Worm (Caenorhabditis elegans) whole organism, young adult: ENCODE data around the gene fcho-1.
"Not testable (repeated sequence)": the region's sequence is repeated elsewhere in the genome, so short reads cannot be mapped to it uniquely, and the experiment has no call there.

Experiments
- F10E7.11 ChIP-seq: sonication (generic microtip); optimal IDR thresholded peaks from 2 replicates; lab custom pipeline; 2017; ENCODE audit warnings: mild to moderate bottlenecking, missing genetic modification characterization, moderate library complexity, missing compliant biosample characterization
- F22D6.2 ChIP-seq: sonication (generic microtip); optimal IDR thresholded peaks from 2 replicates; lab custom pipeline; 2016; ENCODE audit warnings: mild to moderate bottlenecking, missing genetic modification characterization, missing compliant biosample characterization
- T07F8.4 ChIP-seq: sonication (generic microtip); optimal IDR thresholded peaks from 2 replicates; lab custom pipeline; 2016; ENCODE audit warnings: mild to moderate bottlenecking, missing genetic modification characterization, moderate library complexity, missing compliant biosample characterization
- Y56A3A.18 ChIP-seq: fragments of 200-800 bp; sonication (Bioruptor generic); IDR thresholded peaks from 2 replicates; pipeline ENCODE4 v1.3.6; 2022; ENCODE audit warnings: missing genetic modification reagents, missing genetic modification characterization, missing compliant biosample characterization
- ZK185.1 ChIP-seq: sonication (generic microtip); optimal IDR thresholded peaks from 2 replicates; lab custom pipeline; 2016; ENCODE audit warnings: mild to moderate bottlenecking, missing genetic modification characterization, missing compliant biosample characterization; ENCODE audit not compliant: poor library complexity, severe bottlenecking
- aptf-2 ChIP-seq: fragments of 200-800 bp; sonication (Bioruptor generic); conservative IDR thresholded peaks from 2 replicates; pipeline ENCODE4 v1.3.6; 2022; ENCODE audit warnings: missing genetic modification reagents, missing genetic modification characterization, missing compliant biosample characterization
- attf-6 ChIP-seq: fragments of 200-800 bp; sonication (Bioruptor generic); IDR thresholded peaks from 2 replicates; pipeline ENCODE4 v1.3.6; 2022; ENCODE audit warnings: missing genetic modification reagents, missing genetic modification characterization, missing compliant biosample characterization
- cebp-1 ChIP-seq, 2 experiments: fragments of 200-800 bp in 1 of 2; sonication (Bioruptor generic) in 1 of 2; sonication (generic microtip) in 1 of 2; IDR thresholded peaks in 1 of 2; optimal IDR thresholded peaks in 1 of 2; 2 replicates each; pipeline versions ENCODE4 v1.3.6 to Lab custom; 2017 to 2022; ENCODE audit warnings: missing compliant biosample characterization in 2 of 2, missing genetic modification characterization in 2 of 2, mild to moderate bottlenecking in 1 of 2, missing genetic modification reagents in 1 of 2, moderate library complexity in 1 of 2
- cebp-2 ChIP-seq: fragments of 200-800 bp; sonication (Bioruptor generic); IDR thresholded peaks from 2 replicates; pipeline ENCODE4 v1.3.6; 2022; ENCODE audit warnings: missing genetic modification characterization, missing compliant biosample characterization
- ceh-100 ChIP-seq: fragments of 200-800 bp; sonication (Bioruptor generic); IDR thresholded peaks from 2 replicates; pipeline ENCODE4 v1.3.6; 2022; ENCODE audit warnings: missing genetic modification reagents, missing genetic modification characterization, missing compliant biosample characterization
- ceh-40 ChIP-seq: fragments of 200-800 bp; sonication (Bioruptor generic); IDR thresholded peaks from 2 replicates; pipeline ENCODE4 v1.3.6; 2022; ENCODE audit warnings: missing genetic modification characterization, missing compliant biosample characterization
- dpl-1 ChIP-seq: fragments of 150-350 bp; optimal IDR thresholded peaks from 2 replicates; lab custom pipeline; 2014; ENCODE audit warnings: missing biosample characterization, missing genetic modification reagents, missing genetic modification characterization
- him-1 ChIP-seq: sonication (generic microtip); optimal IDR thresholded peaks from 2 replicates; lab custom pipeline; 2016; ENCODE audit warnings: missing genotype, missing genetic modification reagents, missing genetic modification characterization, missing compliant biosample characterization
- hrde-1 ChIP-seq: sonication (generic microtip); optimal IDR thresholded peaks from 2 replicates; lab custom pipeline; 2016; ENCODE audit warnings: missing genetic modification characterization, mild to moderate bottlenecking, missing compliant biosample characterization, moderate library complexity, missing genotype, missing genetic modification reagents, borderline replicate concordance
- let-607 ChIP-seq, 2 experiments: fragments of 200-800 bp in 1 of 2; sonication (Bioruptor generic) in 1 of 2; sonication (generic microtip) in 1 of 2; optimal IDR thresholded peaks; 2 replicates each; lab custom pipeline; 2016 to 2018; ENCODE audit warnings: mild to moderate bottlenecking in 2 of 2, missing compliant biosample characterization in 2 of 2, missing genetic modification characterization in 2 of 2, moderate library complexity in 2 of 2, missing genotype in 1 of 2
- mcd-1 ChIP-seq: fragments of 200-800 bp; sonication (Bioruptor generic); IDR thresholded peaks from 2 replicates; pipeline ENCODE4 v1.3.6; 2022; ENCODE audit warnings: missing genetic modification reagents, missing genetic modification characterization, missing compliant biosample characterization
- mel-28 ChIP-seq: sonication (generic microtip); optimal IDR thresholded peaks from 2 replicates; lab custom pipeline; 2016; ENCODE audit warnings: borderline replicate concordance, mild to moderate bottlenecking, missing genetic modification characterization, missing compliant biosample characterization
- nhr-80 ChIP-seq: sonication (generic microtip); optimal IDR thresholded peaks from 2 replicates; lab custom pipeline; 2016; ENCODE audit warnings: missing genetic modification characterization, missing compliant biosample characterization
- nhr-90 ChIP-seq: sonication (generic microtip); optimal IDR thresholded peaks from 2 replicates; lab custom pipeline; 2016; ENCODE audit warnings: missing genotype, mild to moderate bottlenecking, missing genetic modification characterization, missing compliant biosample characterization
- rcor-1 ChIP-seq: fragments of 200-800 bp; sonication (Bioruptor generic); IDR thresholded peaks from 2 replicates; pipeline ENCODE4 v1.3.6; 2022; ENCODE audit warnings: missing genetic modification reagents, missing genetic modification characterization, missing compliant biosample characterization
- rpc-1 ChIP-seq, 2 experiments: fragments of 150-350 bp in 1 of 2; sonication (generic microtip) in 1 of 2; optimal IDR thresholded peaks; 2 replicates each; lab custom pipeline; 2014 to 2018; ENCODE audit warnings: missing biosample characterization in 1 of 2, missing genetic modification characterization in 1 of 2, missing genetic modification reagents in 1 of 2, missing genotype in 1 of 2
- snpc-1.1 ChIP-seq: sonication (generic microtip); optimal IDR thresholded peaks from 2 replicates; lab custom pipeline; 2017; ENCODE audit warnings: missing genetic modification characterization, mild to moderate bottlenecking, missing compliant biosample characterization, antibody characterized with exemption, moderate library complexity, missing genotype, missing genetic modification reagents; ENCODE audit not compliant: insufficient read depth
- snpc-4 ChIP-seq, 5 experiments: fragments of 150-350 bp in 1 of 5; sonication (generic microtip) in 4 of 5; optimal IDR thresholded peaks; 2 replicates each; lab custom pipeline; 2014 to 2018; ENCODE audit warnings: missing genetic modification characterization in 5 of 5, missing biosample characterization in 3 of 5, antibody characterized with exemption in 2 of 5, mild to moderate bottlenecking in 2 of 5, missing compliant biosample characterization in 2 of 5, missing genotype in 2 of 5, moderate library complexity in 2 of 5, missing genetic modification reagents in 1 of 5
- tbx-9 ChIP-seq: sonication (generic microtip); optimal IDR thresholded peaks from 2 replicates; lab custom pipeline; 2016; ENCODE audit warnings: borderline replicate concordance, missing genetic modification characterization, inconsistent platforms, missing compliant biosample characterization
- unc-62 ChIP-seq: fragments of 150-350 bp; optimal IDR thresholded peaks from 2 replicates; lab custom pipeline; 2014; ENCODE audit warnings: missing biosample characterization, missing genetic modification reagents, missing genetic modification characterization
- zfh-2 ChIP-seq: fragments of 200-800 bp; sonication (Bioruptor generic); conservative IDR thresholded peaks from 2 replicates; pipeline ENCODE4 v1.3.6; 2022; ENCODE audit warnings: missing genetic modification reagents, missing genetic modification characterization, missing compliant biosample characterization
- zim-3 ChIP-seq: sonication (generic microtip); optimal IDR thresholded peaks from 2 replicates; lab custom pipeline; 2017; ENCODE audit warnings: mild to moderate bottlenecking, missing genetic modification characterization, moderate library complexity, missing compliant biosample characterization
- ztf-3 ChIP-seq: fragments of 200-800 bp; sonication (Bioruptor generic); optimal IDR thresholded peaks from 2 replicates; lab custom pipeline; 2018; ENCODE audit warnings: mild to moderate bottlenecking, missing genetic modification characterization, missing compliant biosample characterization

fcho-1 gene

DNA sequence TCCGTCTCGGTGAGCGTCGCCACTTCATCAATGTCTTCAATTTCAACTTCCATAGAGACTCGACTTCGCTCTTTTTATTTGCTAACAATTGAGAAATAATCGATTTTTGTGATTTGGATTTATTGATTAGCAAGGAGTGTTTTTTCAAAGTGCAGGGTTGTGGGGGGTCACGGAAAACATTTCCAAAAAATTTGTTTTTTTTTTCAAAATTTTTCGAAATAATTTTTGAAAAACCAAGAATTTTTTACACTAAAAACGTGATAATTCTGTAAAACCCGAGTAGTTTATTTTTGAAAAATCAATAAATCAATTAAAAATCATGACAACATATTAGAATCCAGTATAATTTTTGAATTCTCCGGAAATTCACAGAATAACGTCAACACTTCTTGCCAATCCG, 34.9 kb upstream of the fcho-1 start, which contains the start of gene Y57G7A.5:
Gene Y57G7A.5 (minus strand): TSS at position 101 of the 400 bp plus-strand sequence.
- no peak for TF ChIP-seq tbx-9 (tag; lab: Kevin White, UChicago)

DNA sequence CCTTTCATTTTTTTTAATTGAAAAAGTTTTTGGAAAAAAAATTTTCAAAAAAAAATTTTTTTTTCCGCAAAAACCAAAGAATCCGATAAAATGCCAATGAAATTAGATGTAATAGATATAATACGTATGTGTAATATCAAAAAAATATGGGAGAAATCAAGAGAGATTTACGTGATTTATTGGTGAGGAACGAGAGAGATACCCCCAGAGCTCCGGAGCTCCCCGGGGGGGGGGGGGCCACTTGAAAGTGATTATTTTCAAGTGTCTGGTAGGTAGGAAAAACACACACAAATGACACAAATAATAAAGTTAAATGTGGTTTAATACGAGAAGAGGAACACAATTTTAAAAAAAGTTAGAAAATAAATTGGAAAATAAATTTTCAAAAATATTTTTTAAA, 33.5 kb upstream of the fcho-1 start, which contains the start of gene Y57G7A.11:
Gene Y57G7A.11 (minus strand): TSS at position 101 of the 400 bp plus-strand sequence.
- TF ChIP-seq ceh-40 (GFP tag; lab: Robert Waterston, UW) (no peak), let-607 (tag; optimal IDR thresholded peaks at IDR 0.05; lab: Kevin White, UChicago) (no peak), attf-6 (GFP tag; lab: Robert Waterston, UW) (no peak), cebp-1 (GFP tag; IDR thresholded peaks at IDR 0.05; lab: Robert Waterston, UW) (no peak), cebp-1 (tag; optimal IDR thresholded peaks at IDR 0.05; lab: Kevin White, UChicago) (no peak), nhr-90 (tag; lab: Kevin White, UChicago) (no peak), rcor-1 (GFP tag; lab: Robert Waterston, UW) (no peak), him-1 (tag; lab: Kevin White, UChicago) (no peak), aptf-2 (GFP tag; lab: Robert Waterston, UW) (no peak)
- TF ChIP-seq, all 124 proteins: peak for 0

ce11 chrII:1278350-1278749, 32.0 kb upstream of the fcho-1 start, which contains the start of gene srz-63:
srz-63 (plus strand) TSS chrII:1278650.
- not testable (repeated sequence) for TF ChIP-seq dpl-1 (GFP tag; lab: Kevin White, UChicago); F22D6.2 (tag; lab: Kevin White, UChicago); snpc-1.1 (tag; lab: Kevin White, UChicago)

- peak; percentile 77 for TF ChIP-seq snpc-1.1 (tag; lab: Kevin White, UChicago)
- no peak for TF ChIP-seq cebp-1 (GFP tag; IDR thresholded peaks at IDR 0.05; lab: Robert Waterston, UW)
- no peak for TF ChIP-seq cebp-1 (tag; optimal IDR thresholded peaks at IDR 0.05; lab: Kevin White, UChicago)
- TF ChIP-seq ZK185.1 (tag; lab: Kevin White, UChicago), result no peak
- no peak for TF ChIP-seq rpc-1 (optimal IDR thresholded peaks at IDR 0.05; lab: Kevin White, UChicago)
- peak; percentile 12 for TF ChIP-seq rpc-1 (tag; optimal IDR thresholded peaks at IDR 0.05; lab: Kevin White, UChicago)
- TF ChIP-seq snpc-4 (GFP tag; optimal IDR thresholded peaks at IDR 0.05; lab: Kevin White, UChicago), result peak; percentile 9
- TF ChIP-seq snpc-4 (tag; optimal IDR thresholded peaks at IDR 0.05; lab: Kevin White, UChicago), result no peak
- TF ChIP-seq mcd-1 (GFP tag; lab: Robert Waterston, UW), result peak; percentile 54
- TF ChIP-seq hrde-1 (tag; lab: Kevin White, UChicago), result no peak
- TF ChIP-seq zfh-2 (GFP tag; lab: Robert Waterston, UW), result 0 out of 2 replicates have a peak, but pooled peaks have one; percentile 31
Measured at ce11 chrII:1284985-1285384, 25.3 kb upstream of the fcho-1 start.

DNA sequence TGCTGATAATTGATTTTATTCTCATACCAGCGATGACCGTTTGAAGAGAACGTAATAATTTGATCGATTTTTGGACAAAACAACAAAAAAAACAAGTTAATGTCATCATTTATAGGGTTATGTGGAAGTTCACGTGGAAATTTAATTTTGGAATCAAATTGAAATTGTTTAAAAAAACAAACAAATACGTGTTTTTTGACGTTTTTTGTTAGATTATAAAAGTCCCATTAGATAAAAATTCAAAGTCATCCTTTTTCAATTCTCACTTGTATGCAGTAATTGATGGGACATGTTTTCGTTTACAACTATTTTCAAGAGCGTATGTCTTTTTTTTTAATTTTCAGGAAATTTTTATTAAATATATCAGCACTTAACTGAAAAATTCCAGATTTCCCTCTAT, 24.8 kb upstream of the fcho-1 start, which contains the start of the genes Y57G7A.6 and Y57G7A.3:
Gene Y57G7A.6 (minus strand): TSS at position 101 of the 400 bp plus-strand sequence.
Gene Y57G7A.3 (plus strand): TSS at position 269 of the 400 bp plus-strand sequence.
- TF ChIP-seq unc-62 (GFP tag; lab: Kevin White, UChicago) (no peak), F10E7.11 (tag; lab: Kevin White, UChicago) (no peak), ceh-100 (GFP tag; lab: Robert Waterston, UW) (no peak), nhr-80 (no peak), T07F8.4 (tag; lab: Kevin White, UChicago) (no peak), zim-3 (tag; lab: Kevin White, UChicago) (no peak), mel-28 (tag; lab: Kevin White, UChicago) (no peak), Y56A3A.18 (GFP tag; lab: Robert Waterston, UW) (no peak), ztf-3 (GFP tag; lab: Kevin White, UChicago) (no peak), cebp-2 (GFP tag; lab: Robert Waterston, UW) (no peak)
